Worm (Caenorhabditis elegans): ENCODE data around the gene aakg-3.

aakg-3 gene

DNA sequence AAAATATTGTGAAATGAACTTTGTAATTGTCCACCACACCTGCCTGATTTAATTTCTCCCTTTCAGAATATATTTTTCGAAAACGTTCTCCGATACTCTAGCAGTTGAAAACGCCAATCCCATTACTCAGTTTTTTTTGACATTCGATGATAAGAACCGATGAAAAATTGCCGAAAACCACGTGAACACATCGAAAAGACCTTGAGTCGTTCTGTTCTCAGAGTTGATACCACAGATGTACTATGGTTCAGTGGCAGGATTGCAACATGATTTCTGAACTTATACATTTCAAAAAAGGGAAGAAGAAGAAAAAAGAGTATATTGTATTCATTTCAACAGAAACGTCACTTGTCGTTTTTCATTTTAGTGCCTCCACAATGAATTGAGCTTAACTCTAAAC is 43.7 kb downstream of the aakg-3 start:
- TF ChIP-seq unc-62 (GFP tag; optimal IDR thresholded peaks at IDR 0.05) = no peak

DNA sequence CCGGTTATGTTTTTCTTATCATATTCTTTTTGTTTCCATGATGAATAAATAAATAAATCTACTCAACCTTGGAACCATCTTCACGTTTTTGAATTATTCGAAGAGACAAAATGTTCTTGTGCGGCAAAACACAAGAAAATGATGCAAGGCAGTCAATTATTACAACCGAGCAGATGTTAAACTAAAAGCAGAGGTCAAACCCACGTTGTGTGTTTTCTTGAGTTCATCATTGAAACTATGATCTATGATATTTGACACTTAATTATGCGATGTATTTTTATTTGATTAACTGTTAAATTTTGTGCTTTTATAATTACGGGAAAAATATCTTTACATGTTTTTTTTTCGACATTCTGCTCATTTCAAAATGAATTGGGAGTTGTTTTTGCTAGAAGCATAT is 45.2 kb downstream of the aakg-3 start:
- no peak for TF ChIP-seq unc-62 (GFP tag; optimal IDR thresholded peaks at IDR 0.05)

DNA sequence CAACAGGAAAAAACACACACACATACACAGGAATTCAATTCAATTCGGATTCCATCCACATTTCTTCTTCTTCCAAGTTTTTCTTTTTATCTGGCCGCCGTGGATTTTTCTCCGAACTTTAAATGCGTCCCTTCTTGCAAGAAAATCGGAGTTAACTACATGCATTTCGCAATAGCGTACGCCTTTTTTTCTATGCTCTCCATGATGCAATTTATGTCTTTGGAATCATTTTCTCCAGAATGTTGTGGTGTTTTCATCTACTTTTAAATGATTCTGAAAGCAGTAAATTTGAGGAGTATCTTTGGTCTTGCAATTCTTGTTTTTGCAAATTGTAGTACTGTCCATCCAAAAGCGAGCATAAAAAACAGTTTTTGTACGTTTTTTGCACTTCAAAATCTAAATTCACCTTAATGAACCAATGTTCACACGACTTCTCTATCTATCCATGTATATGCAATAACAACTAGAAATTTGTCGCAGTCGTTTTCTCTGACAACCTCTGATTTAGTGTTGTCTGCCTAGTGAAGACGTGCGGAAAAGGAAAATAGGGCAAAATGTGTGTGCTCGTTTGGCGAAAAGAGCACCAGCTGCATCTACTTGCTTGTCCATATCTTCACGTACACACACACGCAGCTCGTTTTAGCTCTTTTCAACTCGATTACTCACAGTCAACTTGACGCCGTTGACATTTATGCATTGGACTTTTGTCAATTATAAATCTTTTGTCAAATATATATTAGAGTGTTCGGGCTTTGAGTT is 46.3 kb downstream of the aakg-3 start:
- no peak for TF ChIP-seq unc-62 (GFP tag; optimal IDR thresholded peaks at IDR 0.05)

DNA sequence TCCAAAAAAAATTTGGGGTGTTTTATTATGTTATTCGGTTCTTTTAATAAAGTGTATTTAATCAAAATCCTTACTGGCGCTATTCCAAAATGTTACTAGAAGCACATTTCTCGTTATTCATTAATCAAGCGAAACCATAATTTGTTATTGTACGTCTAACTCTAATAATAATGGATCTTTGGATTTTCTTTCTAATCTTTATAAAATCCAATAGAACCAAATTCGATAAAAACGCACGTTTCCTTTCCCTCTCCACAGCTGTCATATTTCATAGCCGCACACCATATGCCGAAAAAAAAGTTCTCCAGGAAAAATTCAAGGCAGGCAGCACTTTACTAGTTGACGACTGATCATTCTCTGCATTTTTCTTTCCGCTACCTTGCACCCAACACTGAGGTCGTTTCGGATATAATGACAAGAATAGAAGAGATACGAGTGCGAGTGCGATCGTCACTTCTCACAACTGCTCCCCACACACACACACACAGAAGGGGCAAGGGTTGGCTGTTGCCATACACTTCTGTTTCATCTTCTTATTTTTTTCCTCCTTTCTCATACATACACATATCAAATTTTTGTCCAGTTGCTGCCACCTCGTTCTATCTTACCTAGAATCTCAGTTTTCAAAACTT is 47.4 kb downstream of the aakg-3 start:
- TF ChIP-seq unc-62 (GFP tag; optimal IDR thresholded peaks at IDR 0.05) = no peak

DNA sequence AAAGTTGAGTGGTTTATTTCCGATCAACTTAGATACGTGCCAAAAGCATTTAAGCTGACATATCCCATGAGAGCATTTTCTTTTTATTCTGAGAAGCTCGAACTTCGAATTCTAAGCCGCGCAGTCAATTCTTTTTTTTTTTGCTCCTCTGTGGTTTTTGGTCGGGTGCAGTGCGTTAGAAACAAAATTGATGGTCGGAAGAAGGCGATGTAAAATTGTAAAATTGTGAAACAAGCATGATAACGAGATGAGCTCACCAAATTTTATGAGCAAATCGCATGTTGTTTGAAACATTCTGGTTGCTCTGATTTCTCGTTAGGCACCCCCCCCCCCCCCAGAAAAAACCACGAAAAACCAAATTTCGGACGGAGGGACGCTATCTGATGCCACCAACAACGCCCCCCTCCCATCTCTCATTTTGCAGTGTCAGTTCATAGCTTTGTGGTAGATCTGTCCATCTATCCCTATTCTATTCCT is 48.4 kb downstream of the aakg-3 start, which contains the start of gene aqp-7:
Gene aqp-7, plus strand, starts transcription at position 427 of the 477 bp plus-strand sequence.
- no peak for TF ChIP-seq unc-62 (GFP tag; optimal IDR thresholded peaks at IDR 0.05)

DNA sequence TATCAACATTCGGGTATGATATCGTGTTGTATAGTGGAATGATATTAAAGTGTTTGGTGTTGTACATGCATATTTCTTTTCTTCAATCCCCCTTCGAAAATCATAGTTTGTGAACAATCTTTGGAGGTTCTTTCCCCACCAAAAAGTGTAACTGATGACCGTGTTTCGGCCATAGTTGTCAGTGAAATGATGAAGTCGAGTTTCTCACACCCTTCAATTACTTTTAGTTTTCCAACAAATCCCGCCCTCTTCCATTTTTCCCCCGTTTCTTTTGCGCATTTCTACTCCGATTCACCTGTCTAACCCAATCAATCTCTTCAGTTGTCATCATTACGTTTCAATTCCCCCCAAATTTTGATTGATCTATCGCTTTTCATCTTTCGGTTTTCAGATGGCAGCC is 48.9 kb downstream of the aakg-3 start:
- no peak for TF ChIP-seq unc-62 (GFP tag; optimal IDR thresholded peaks at IDR 0.05)

DNA sequence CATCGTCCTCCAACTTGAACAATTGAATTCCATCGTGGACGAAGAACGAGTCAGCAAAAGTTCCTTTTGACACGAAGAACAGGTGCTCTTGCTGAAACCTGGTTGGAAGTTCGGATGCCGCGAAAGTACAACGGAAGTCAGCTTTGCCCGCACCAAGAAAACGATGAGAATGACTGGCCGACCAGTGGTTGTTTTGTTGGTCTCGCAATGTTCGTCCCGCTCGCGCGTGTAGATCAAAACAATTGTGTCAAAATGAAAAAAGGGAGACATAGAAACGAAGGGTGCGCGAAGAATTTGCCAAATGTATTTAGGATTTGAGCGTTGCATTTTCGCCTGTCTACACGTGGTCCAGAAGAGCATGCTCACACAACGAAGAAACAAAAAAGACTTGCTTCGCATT is 52.8 kb downstream of the aakg-3 start, which contains the start of gene M02F4.1:
Gene M02F4.1, minus strand, starts transcription at position 101 of the 400 bp plus-strand sequence.
- TF ChIP-seq unc-62 (GFP tag; optimal IDR thresholded peaks at IDR 0.05) = no peak
